Worm (Caenorhabditis elegans): Measurements from ENCODE around the gene Y42A5A.3.

The Y42A5A.3 gene

DNA sequence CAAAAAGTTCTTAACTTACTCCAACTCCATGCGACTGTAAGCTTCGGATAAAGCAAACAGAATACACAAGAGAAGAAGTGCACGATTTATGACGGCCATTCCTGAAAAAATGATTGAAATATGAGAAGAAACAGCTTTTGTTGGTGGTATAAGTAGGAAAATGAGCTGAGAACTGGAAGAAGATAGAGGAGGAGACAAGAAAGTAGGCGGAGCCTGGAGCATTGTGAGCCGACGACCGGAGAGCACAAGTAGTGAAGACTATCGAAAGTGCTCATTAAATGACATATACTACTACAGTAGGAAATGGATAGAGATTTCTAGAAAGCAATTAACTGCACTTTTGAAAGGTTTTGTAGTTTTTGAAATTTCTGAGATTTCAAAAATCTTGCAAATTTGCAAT, 30.3 kb downstream of the Y42A5A.3 start, which contains the start of gene nlp-80:
TSS of gene nlp-80 (minus strand) at position 101 of the 400 bp plus-strand sequence.
- TF ChIP-seq hrde-1 (tag; optimal IDR thresholded peaks at IDR 0.05; ENCODE audit: borderline replicate concordance) (no peak), mcd-1 (GFP tag; IDR thresholded peaks at IDR 0.05) (no peak), unc-130 (GFP tag; optimal IDR thresholded peaks at IDR 0.05) (no peak), somi-1 (GFP tag; optimal IDR thresholded peaks at IDR 0.05) (no peak), dpl-1 (GFP tag; optimal IDR thresholded peaks at IDR 0.05) (no peak), nfya-2 (GFP tag; IDR thresholded peaks at IDR 0.05) (no peak), zim-3 (tag; optimal IDR thresholded peaks at IDR 0.05) (no peak), let-607 (tag; optimal IDR thresholded peaks at IDR 0.05) (no peak), lsl-1 (GFP tag; optimal IDR thresholded peaks at IDR 0.05) (no peak)

ce11 chrV:11063115-11063514, 32.7 kb downstream of the Y42A5A.3 start, which contains the start of gene T04C12.9:
Gene T04C12.9 (minus strand): TSS chrV:11063215.
- no peak for TF ChIP-seq sea-2 (GFP tag; IDR thresholded peaks at IDR 0.05)
- TF ChIP-seq dox-1 (GFP tag; IDR thresholded peaks at IDR 0.05), result no peak
- TF ChIP-seq K12H6.12 (tag; optimal IDR thresholded peaks at IDR 0.05), result no peak
- TF ChIP-seq madf-8 (GFP tag; conservative IDR thresholded peaks at IDR 0.05), result no peak
- no peak for TF ChIP-seq K11D2.4 (GFP tag; IDR thresholded peaks at IDR 0.05)
- no peak for TF ChIP-seq ztf-26 (tag; optimal IDR thresholded peaks at IDR 0.05)
- no peak for TF ChIP-seq F23B12.7 (tag; optimal IDR thresholded peaks at IDR 0.05; ENCODE audit: insufficient read depth)
- TF ChIP-seq unc-62 (GFP tag; optimal IDR thresholded peaks at IDR 0.05), result no peak
- no peak for TF ChIP-seq ccch-3 (GFP tag; optimal IDR thresholded peaks at IDR 0.05)
- no peak for TF ChIP-seq let-607 (tag; optimal IDR thresholded peaks at IDR 0.05)
- TF ChIP-seq tlf-1 (GFP tag; optimal IDR thresholded peaks at IDR 0.05), result no peak
- no peak for TF ChIP-seq C06A6.2 (GFP tag; conservative IDR thresholded peaks at IDR 0.05)
- TF ChIP-seq cebp-2 (GFP tag; IDR thresholded peaks at IDR 0.05), result no peak
- TF ChIP-seq F33H1.4 (GFP tag; IDR thresholded peaks at IDR 0.05), result no peak
- no peak for TF ChIP-seq nfyb-1 (GFP tag; IDR thresholded peaks at IDR 0.05)
- TF ChIP-seq ztf-3 (GFP tag; optimal IDR thresholded peaks at IDR 0.05), result no peak

DNA sequence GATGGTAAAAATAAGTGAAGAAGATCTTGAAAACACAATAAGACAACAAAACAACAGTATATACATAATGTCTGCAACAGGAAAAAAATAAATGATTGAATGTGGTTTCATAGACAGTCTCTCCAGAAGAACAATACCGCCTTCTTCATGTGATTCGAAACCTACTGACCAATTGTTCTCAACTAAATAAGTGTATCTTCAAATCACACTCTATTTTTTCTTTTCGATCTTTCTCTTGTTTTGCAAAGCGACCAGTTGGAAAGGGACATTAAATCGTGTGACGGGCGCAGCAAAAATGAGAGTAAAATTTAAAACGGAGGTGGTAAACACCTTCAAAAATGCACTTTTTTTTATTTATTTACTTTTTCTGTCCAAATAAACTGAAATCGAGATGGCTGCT, 33.9 kb downstream of the Y42A5A.3 start:
- TF ChIP-seq egrh-3 (GFP tag; IDR thresholded peaks at IDR 0.05), result no peak
- TF ChIP-seq nhr-90 (tag; optimal IDR thresholded peaks at IDR 0.05), result no peak
- no peak for TF ChIP-seq lin-54 (GFP tag; optimal IDR thresholded peaks at IDR 0.05)
- TF ChIP-seq bed-1 (GFP tag; IDR thresholded peaks at IDR 0.05), result no peak
- no peak for TF ChIP-seq Y53F4B.3 (GFP tag; IDR thresholded peaks at IDR 0.05)
- TF ChIP-seq mxl-1 (tag; optimal IDR thresholded peaks at IDR 0.05), result no peak
- no peak for TF ChIP-seq B0019.2 (GFP tag; conservative IDR thresholded peaks at IDR 0.05)
- TF ChIP-seq B0261.1 (tag; optimal IDR thresholded peaks at IDR 0.05), result no peak
- no peak for TF ChIP-seq Y53G8AR.9 (GFP tag; conservative IDR thresholded peaks at IDR 0.05)
- no peak for TF ChIP-seq K11D2.4 (GFP tag; IDR thresholded peaks at IDR 0.05)
- TF ChIP-seq nhr-179 (tag; optimal IDR thresholded peaks at IDR 0.05), result no peak
- no peak for TF ChIP-seq ztf-25 (GFP tag; IDR thresholded peaks at IDR 0.05)
- TF ChIP-seq madf-6 (GFP tag; IDR thresholded peaks at IDR 0.05), result no peak
- no peak for TF ChIP-seq mes-4 (tag; optimal IDR thresholded peaks at IDR 0.05)
- TF ChIP-seq F39B2.1 (GFP tag; IDR thresholded peaks at IDR 0.05), result no peak
- TF ChIP-seq nhr-80 (tag; optimal IDR thresholded peaks at IDR 0.05), result no peak
